Worm (Caenorhabditis elegans): ENCODE measurements around the gene F58B4.6.

- TF ChIP-seq snpc-4 (tag; optimal IDR thresholded peaks at IDR 0.05) (no peak), elt-3 (tag; optimal IDR thresholded peaks at IDR 0.05) (no peak), M03D4.4 (tag; optimal IDR thresholded peaks at IDR 0.05) (no peak), ceh-39 (tag; optimal IDR thresholded peaks at IDR 0.05) (no peak), nhr-76 (tag; optimal IDR thresholded peaks at IDR 0.05) (no peak), unc-62 (GFP tag; optimal IDR thresholded peaks at IDR 0.05) (no peak), pha-4 (tag; optimal IDR thresholded peaks at IDR 0.05) (no peak), lin-13 (tag; optimal IDR thresholded peaks at IDR 0.05) (no peak), ztf-11 (tag; optimal IDR thresholded peaks at IDR 0.05) (no peak), nhr-12 (tag; optimal IDR thresholded peaks at IDR 0.05) (no peak), elt-1 (tag; optimal IDR thresholded peaks at IDR 0.05; ENCODE audit: borderline replicate concordance, insufficient read depth) (no peak), mep-1 (tag; optimal IDR thresholded peaks at IDR 0.05) (no peak), nhr-237 (tag; optimal IDR thresholded peaks at IDR 0.05) (no peak)
Observed at ce11 chrV:10942161-10942560, 17.3 kb downstream of the F58B4.6 start, which contains the start of gene zip-9.

Measured in whole organism, mixed stage, embryonic.